Worm (Caenorhabditis elegans) whole organism, young adult: ENCODE data around the gene C56G2.15.

Source experiments
- B0019.2 ChIP-seq: fragments of 200-800 bp; sonication (Bioruptor generic); conservative IDR thresholded peaks from 2 replicates; pipeline ENCODE4 v1.3.6; 2022; ENCODE audit warnings: missing genetic modification reagents, missing genetic modification characterization, missing compliant biosample characterization
- D2030.7 ChIP-seq: fragments of 200-800 bp; sonication (Bioruptor generic); IDR thresholded peaks from 2 replicates; pipeline ENCODE4 v1.3.6; 2022; ENCODE audit warnings: missing genetic modification reagents, missing genetic modification characterization, missing compliant biosample characterization
- F23B12.7 ChIP-seq: sonication (generic microtip); optimal IDR thresholded peaks from 2 replicates; lab custom pipeline; 2017; ENCODE audit warnings: missing genetic modification characterization, mild to moderate bottlenecking, missing compliant biosample characterization, antibody characterized with exemption, moderate library complexity; ENCODE audit not compliant: insufficient read depth
- F39B2.1 ChIP-seq: fragments of 200-800 bp; sonication (Bioruptor generic); IDR thresholded peaks from 2 replicates; pipeline ENCODE4 v1.3.6; 2022; ENCODE audit warnings: missing genetic modification reagents, missing genetic modification characterization, missing compliant biosample characterization
- F49E8.2 ChIP-seq: sonication (generic microtip); optimal IDR thresholded peaks from 3 replicates; lab custom pipeline; 2017; ENCODE audit warnings: missing genetic modification characterization, mild to moderate bottlenecking, missing compliant biosample characterization, antibody characterized with exemption, moderate library complexity; ENCODE audit not compliant: insufficient read depth
- F57A8.1 ChIP-seq: fragments of 200-800 bp; sonication (Bioruptor generic); optimal IDR thresholded peaks from 2 replicates; lab custom pipeline; 2018; ENCODE audit warnings: mild to moderate bottlenecking, missing genetic modification characterization, moderate library complexity, missing compliant biosample characterization
- K11D2.4 ChIP-seq: fragments of 200-800 bp; sonication (Bioruptor generic); IDR thresholded peaks from 2 replicates; pipeline ENCODE4 v1.3.6; 2022; ENCODE audit warnings: missing genetic modification reagents, missing genetic modification characterization, missing compliant biosample characterization
- K12H6.12 ChIP-seq: fragments of 200-800 bp; sonication (Bioruptor generic); optimal IDR thresholded peaks from 2 replicates; lab custom pipeline; 2018; ENCODE audit warnings: mild to moderate bottlenecking, missing genetic modification characterization, missing compliant biosample characterization
- Y95B8A.8 ChIP-seq: fragments of 200-800 bp; sonication (Bioruptor generic); IDR thresholded peaks from 2 replicates; pipeline ENCODE4 v1.3.6; 2022; ENCODE audit warnings: missing genetic modification reagents, missing genetic modification characterization, missing compliant biosample characterization
- ama-1 ChIP-seq, 3 experiments: fragments of 150-350 bp in 1 of 3; sonication (generic microtip) in 2 of 3; optimal IDR thresholded peaks; 2 replicates each; lab custom pipeline; 2014 to 2018; ENCODE audit warnings: missing biosample characterization in 2 of 3, missing genetic modification characterization in 2 of 3, missing genetic modification reagents in 2 of 3
- aptf-3 ChIP-seq: fragments of 200-800 bp; sonication (Bioruptor generic); IDR thresholded peaks from 2 replicates; pipeline ENCODE4 v1.3.6; 2022; ENCODE audit warnings: missing genetic modification characterization, missing compliant biosample characterization
- atf-7 ChIP-seq: sonication (generic microtip); optimal IDR thresholded peaks from 2 replicates; lab custom pipeline; 2017; ENCODE audit warnings: mild to moderate bottlenecking, missing genetic modification characterization, missing compliant biosample characterization
- attf-6 ChIP-seq: fragments of 200-800 bp; sonication (Bioruptor generic); IDR thresholded peaks from 2 replicates; pipeline ENCODE4 v1.3.6; 2022; ENCODE audit warnings: missing genetic modification reagents, missing genetic modification characterization, missing compliant biosample characterization
- bed-2 ChIP-seq: fragments of 200-800 bp; sonication (Bioruptor generic); IDR thresholded peaks from 2 replicates; pipeline ENCODE4 v1.3.6; 2022; ENCODE audit warnings: missing genetic modification reagents, missing genetic modification characterization, missing compliant biosample characterization
- ccch-3 ChIP-seq: fragments of 200-800 bp; sonication (Bioruptor generic); optimal IDR thresholded peaks from 2 replicates; lab custom pipeline; 2018; ENCODE audit warnings: mild to moderate bottlenecking, missing genetic modification characterization, missing compliant biosample characterization
- ceh-100 ChIP-seq: fragments of 200-800 bp; sonication (Bioruptor generic); IDR thresholded peaks from 2 replicates; pipeline ENCODE4 v1.3.6; 2022; ENCODE audit warnings: missing genetic modification reagents, missing genetic modification characterization, missing compliant biosample characterization
- ceh-27 ChIP-seq: fragments of 200-800 bp; sonication (Bioruptor generic); optimal IDR thresholded peaks from 2 replicates; lab custom pipeline; 2018; ENCODE audit warnings: mild to moderate bottlenecking, missing genetic modification characterization, moderate library complexity, missing compliant biosample characterization
- ceh-58 ChIP-seq: fragments of 200-800 bp; sonication (Bioruptor generic); IDR thresholded peaks from 2 replicates; pipeline ENCODE4 v1.3.6; 2022; ENCODE audit warnings: missing genetic modification characterization, missing compliant biosample characterization
- ceh-79 ChIP-seq: sonication (generic microtip); optimal IDR thresholded peaks from 2 replicates; lab custom pipeline; 2017; ENCODE audit warnings: mild to moderate bottlenecking, missing genetic modification characterization, missing compliant biosample characterization
- dox-1 ChIP-seq: fragments of 200-800 bp; sonication (Bioruptor generic); IDR thresholded peaks from 2 replicates; pipeline ENCODE4 v1.3.6; 2022; ENCODE audit warnings: missing genetic modification reagents, missing genetic modification characterization, missing compliant biosample characterization
- egrh-3 ChIP-seq: fragments of 200-800 bp; sonication (Bioruptor generic); IDR thresholded peaks from 2 replicates; pipeline ENCODE4 v1.3.6; 2022; ENCODE audit warnings: missing genetic modification reagents, missing genetic modification characterization, missing compliant biosample characterization
- gei-17 ChIP-seq: fragments of 200-800 bp; sonication (Bioruptor generic); optimal IDR thresholded peaks from 2 replicates; lab custom pipeline; 2018; ENCODE audit warnings: mild to moderate bottlenecking, missing genetic modification characterization, missing compliant biosample characterization
- hrde-1 ChIP-seq: sonication (generic microtip); optimal IDR thresholded peaks from 2 replicates; lab custom pipeline; 2016; ENCODE audit warnings: missing genetic modification characterization, mild to moderate bottlenecking, missing compliant biosample characterization, moderate library complexity, missing genotype, missing genetic modification reagents, borderline replicate concordance
- lin-26 ChIP-seq: fragments of 200-800 bp; sonication (Bioruptor generic); IDR thresholded peaks from 2 replicates; pipeline ENCODE4 v1.3.6; 2022; ENCODE audit warnings: missing genetic modification reagents, missing genetic modification characterization, missing compliant biosample characterization
- lin-35 ChIP-seq, 3 experiments: fragments of 150-350 bp in 2 of 3; sonication (generic microtip) in 1 of 3; optimal IDR thresholded peaks; 2 replicates each; lab custom pipeline; 2014 to 2018; ENCODE audit warnings: missing biosample characterization in 3 of 3, missing genetic modification characterization in 3 of 3, missing genetic modification reagents in 3 of 3
- lin-40 ChIP-seq: sonication (generic microtip); optimal IDR thresholded peaks from 2 replicates; lab custom pipeline; 2016; ENCODE audit warnings: missing genetic modification characterization, mild to moderate bottlenecking, missing compliant biosample characterization, missing genotype, missing genetic modification reagents
- lin-54 ChIP-seq: fragments of 200-800 bp; sonication (Bioruptor generic); optimal IDR thresholded peaks from 2 replicates; lab custom pipeline; 2018; ENCODE audit warnings: mild to moderate bottlenecking, missing genetic modification characterization, missing compliant biosample characterization
- lsy-27 ChIP-seq: sonication (generic microtip); optimal IDR thresholded peaks from 2 replicates; lab custom pipeline; 2017; ENCODE audit warnings: missing genetic modification characterization, mild to moderate bottlenecking, missing compliant biosample characterization, antibody characterized with exemption, missing genotype, borderline replicate concordance; ENCODE audit not compliant: insufficient read depth
- madf-8 ChIP-seq: fragments of 200-800 bp; sonication (Bioruptor generic); conservative IDR thresholded peaks from 2 replicates; pipeline ENCODE4 v1.3.6; 2022; ENCODE audit warnings: missing genetic modification reagents, missing genetic modification characterization, missing compliant biosample characterization
- mcd-1 ChIP-seq: fragments of 200-800 bp; sonication (Bioruptor generic); IDR thresholded peaks from 2 replicates; pipeline ENCODE4 v1.3.6; 2022; ENCODE audit warnings: missing genetic modification reagents, missing genetic modification characterization, missing compliant biosample characterization
- mes-4 ChIP-seq: sonication (generic microtip); optimal IDR thresholded peaks from 2 replicates; lab custom pipeline; 2016; ENCODE audit warnings: missing genotype, missing genetic modification characterization, missing compliant biosample characterization
- mxl-1 ChIP-seq: sonication (generic microtip); optimal IDR thresholded peaks from 2 replicates; lab custom pipeline; 2016; ENCODE audit warnings: missing genetic modification characterization, missing compliant biosample characterization
- nfya-1 ChIP-seq: sonication (generic microtip); optimal IDR thresholded peaks from 2 replicates; lab custom pipeline; 2017; ENCODE audit warnings: antibody characterized with exemption, missing compliant biosample characterization, missing genetic modification characterization, borderline replicate concordance; ENCODE audit not compliant: insufficient read depth
- nfya-2 ChIP-seq: fragments of 200-800 bp; sonication (Bioruptor generic); IDR thresholded peaks from 2 replicates; pipeline ENCODE4 v1.3.6; 2022; ENCODE audit warnings: missing genetic modification reagents, missing genetic modification characterization, missing compliant biosample characterization
- nhr-80 ChIP-seq: sonication (generic microtip); optimal IDR thresholded peaks from 2 replicates; lab custom pipeline; 2016; ENCODE audit warnings: missing genetic modification characterization, missing compliant biosample characterization
- pbrm-1 ChIP-seq: fragments of 200-800 bp; sonication (Bioruptor generic); IDR thresholded peaks from 2 replicates; pipeline ENCODE4 v1.3.6; 2022; ENCODE audit warnings: missing genetic modification reagents, missing genetic modification characterization, missing compliant biosample characterization
- rcor-1 ChIP-seq: fragments of 200-800 bp; sonication (Bioruptor generic); IDR thresholded peaks from 2 replicates; pipeline ENCODE4 v1.3.6; 2022; ENCODE audit warnings: missing genetic modification reagents, missing genetic modification characterization, missing compliant biosample characterization
- snpc-1.1 ChIP-seq: sonication (generic microtip); optimal IDR thresholded peaks from 2 replicates; lab custom pipeline; 2017; ENCODE audit warnings: missing genetic modification characterization, mild to moderate bottlenecking, missing compliant biosample characterization, antibody characterized with exemption, moderate library complexity, missing genotype, missing genetic modification reagents; ENCODE audit not compliant: insufficient read depth
- snpc-4 ChIP-seq, 5 experiments: fragments of 150-350 bp in 1 of 5; sonication (generic microtip) in 4 of 5; optimal IDR thresholded peaks; 2 replicates each; lab custom pipeline; 2014 to 2018; ENCODE audit warnings: missing genetic modification characterization in 5 of 5, missing biosample characterization in 3 of 5, antibody characterized with exemption in 2 of 5, mild to moderate bottlenecking in 2 of 5, missing compliant biosample characterization in 2 of 5, missing genotype in 2 of 5, moderate library complexity in 2 of 5, missing genetic modification reagents in 1 of 5
- tbp1 ChIP-seq: fragments of 200-800 bp; sonication (Bioruptor generic); optimal IDR thresholded peaks from 2 replicates; lab custom pipeline; 2018; ENCODE audit warnings: mild to moderate bottlenecking, missing genetic modification characterization, missing compliant biosample characterization
- zim-3 ChIP-seq: sonication (generic microtip); optimal IDR thresholded peaks from 2 replicates; lab custom pipeline; 2017; ENCODE audit warnings: mild to moderate bottlenecking, missing genetic modification characterization, moderate library complexity, missing compliant biosample characterization
- ztf-18 ChIP-seq: sonication (generic microtip); optimal IDR thresholded peaks from 2 replicates; lab custom pipeline; 2016; ENCODE audit warnings: missing genotype, mild to moderate bottlenecking, missing genetic modification characterization, missing compliant biosample characterization
- ztf-22 ChIP-seq: fragments of 200-800 bp; sonication (Bioruptor generic); optimal IDR thresholded peaks from 2 replicates; lab custom pipeline; 2018; ENCODE audit warnings: mild to moderate bottlenecking, missing genetic modification characterization, moderate library complexity, missing compliant biosample characterization

Gene C56G2.15

DNA sequence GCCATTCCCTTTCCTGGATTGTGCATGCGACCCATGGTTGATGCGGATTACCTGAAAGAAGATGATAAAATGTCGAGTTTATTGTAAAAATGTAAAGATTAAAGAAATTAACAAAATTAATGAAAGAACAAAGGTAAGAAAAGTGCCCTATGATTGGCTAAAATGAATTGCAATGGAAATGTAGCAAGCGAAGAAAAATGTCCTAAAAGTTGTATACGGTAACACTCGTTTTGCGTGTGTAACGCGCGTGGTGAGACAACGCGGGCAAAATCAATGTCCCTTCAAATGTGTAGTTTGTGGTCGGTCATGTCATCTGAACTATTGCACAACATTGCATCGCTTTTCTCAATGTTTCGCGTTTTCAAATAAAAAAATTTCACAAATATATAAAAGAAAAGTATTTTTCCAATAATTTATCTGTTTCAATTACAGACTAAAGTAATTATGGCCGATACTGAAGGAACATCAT is 7.3 kb upstream of the C56G2.15 start, which contains the start of the genes rps-13 and nfx-1 (continued):
- TF ChIP-seq lsy-27 (no peak), snpc-4 (GFP tag; optimal IDR thresholded peaks at IDR 0.05; lab: Kevin White, UChicago) (peak; percentile 23), snpc-4 (tag; optimal IDR thresholded peaks at IDR 0.05; lab: Kevin White, UChicago) (peak; percentile 15 to 60 (median 42)), F39B2.1 (GFP tag; lab: Robert Waterston, UW) (no peak), egrh-3 (GFP tag; lab: Robert Waterston, UW) (no peak), ccch-3 (GFP tag; lab: Kevin White, UChicago) (no peak), B0019.2 (GFP tag; lab: Robert Waterston, UW) (no peak), snpc-1.1 (tag; lab: Kevin White, UChicago) (no peak), zim-3 (tag; lab: Kevin White, UChicago) (no peak), pbrm-1 (GFP tag; lab: Robert Waterston, UW) (peak; percentile 49; the same call in 1 of the 2 replicates), gei-17 (GFP tag; lab: Kevin White, UChicago) (no peak), lin-40 (tag; lab: Kevin White, UChicago) (peak; percentile 45), atf-7 (tag; lab: Kevin White, UChicago) (no peak), rcor-1 (GFP tag; lab: Robert Waterston, UW) (peak; percentile 71; the same call in 1 of the 2 replicates), ceh-79 (tag; lab: Kevin White, UChicago) (no peak), ceh-58 (GFP tag; lab: Robert Waterston, UW) (no peak), F57A8.1 (GFP tag; lab: Kevin White, UChicago) (no peak), Y95B8A.8 (GFP tag; lab: Robert Waterston, UW) (peak; percentile 14; the same call in 1 of the 2 replicates), K12H6.12 (tag; lab: Kevin White, UChicago) (peak; percentile 8), ama-1 (optimal IDR thresholded peaks at IDR 0.05; lab: Kevin White, UChicago) (no peak), ama-1 (GFP tag; optimal IDR thresholded peaks at IDR 0.05; lab: Kevin White, UChicago) (peak in 1 of 2 experiments; percentile 24), lin-35 (GFP tag; optimal IDR thresholded peaks at IDR 0.05; lab: Kevin White, UChicago) (peak in 1 of 3 experiments; percentile 50), ztf-22 (GFP tag; lab: Kevin White, UChicago) (no peak), nhr-80 (tag; lab: Kevin White, UChicago) (peak; percentile 40)

DNA sequence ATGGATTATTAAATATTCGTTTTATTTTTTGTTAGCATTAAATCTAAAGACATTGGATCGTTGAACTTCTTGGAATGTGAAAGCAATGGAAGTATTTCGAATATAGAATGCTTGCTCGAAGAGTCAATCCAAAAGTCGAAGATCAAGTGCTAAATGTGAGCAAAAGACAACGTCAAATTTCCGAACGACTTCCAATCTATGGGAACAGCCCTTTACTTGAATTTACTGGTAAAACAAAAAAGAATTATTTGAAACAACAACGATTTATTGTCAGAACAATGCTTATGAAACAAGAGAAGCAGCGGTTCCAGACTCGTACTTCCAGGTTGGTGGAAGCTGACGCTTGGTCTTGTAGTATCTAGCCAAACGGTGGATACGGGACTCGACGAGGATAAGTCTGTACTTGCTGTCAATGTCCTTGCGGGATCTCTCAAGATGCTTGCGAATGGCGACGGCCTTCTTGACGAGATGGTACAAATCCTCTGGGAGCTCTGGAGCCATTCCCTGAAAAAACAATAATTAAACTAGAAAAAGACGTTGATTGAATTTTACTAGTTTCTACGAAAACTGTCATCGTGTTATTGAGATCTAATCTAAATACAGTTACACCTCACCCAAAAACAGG is 6.3 kb upstream of the C56G2.15 start:
- peak; percentile 14 for TF ChIP-seq mes-4 (tag; lab: Kevin White, UChicago)
- peak; percentile 81 for TF ChIP-seq attf-6 (GFP tag; lab: Robert Waterston, UW)
- TF ChIP-seq lin-54 (GFP tag; lab: Kevin White, UChicago) = peak; percentile 73
- no peak for TF ChIP-seq gei-17 (GFP tag; lab: Kevin White, UChicago)
- peak; percentile 60 for TF ChIP-seq tbp1 (GFP tag; lab: Kevin White, UChicago)
- peak; percentile 29 for TF ChIP-seq zim-3 (tag; lab: Kevin White, UChicago)
- peak; percentile 82 for TF ChIP-seq F57A8.1 (GFP tag; lab: Kevin White, UChicago)
- no peak for TF ChIP-seq nfya-1 (tag; lab: Kevin White, UChicago)
- no peak for TF ChIP-seq ztf-22 (GFP tag; lab: Kevin White, UChicago)
- peak; percentile 36; the same call in 1 of the 2 replicates for TF ChIP-seq ceh-100 (GFP tag; lab: Robert Waterston, UW)
- peak; percentile 97 for TF ChIP-seq F49E8.2 (tag; lab: Kevin White, UChicago)
- peak; percentile 98 for TF ChIP-seq hrde-1 (tag; lab: Kevin White, UChicago)
- peak; percentile 38 for TF ChIP-seq mxl-1
- peak; percentile 45 for TF ChIP-seq mcd-1 (GFP tag; lab: Robert Waterston, UW)
- TF ChIP-seq ceh-27 (GFP tag; lab: Kevin White, UChicago) = no peak
- TF ChIP-seq ztf-18 (tag; lab: Kevin White, UChicago) = peak; percentile 35
- peak; percentile 82 for TF ChIP-seq dox-1 (GFP tag; lab: Robert Waterston, UW)
- no peak for TF ChIP-seq bed-2
- peak; percentile 80 for TF ChIP-seq lin-26 (GFP tag; lab: Robert Waterston, UW)
- peak; percentile 62 for TF ChIP-seq F23B12.7 (tag; lab: Kevin White, UChicago)
- TF ChIP-seq D2030.7 (GFP tag; lab: Robert Waterston, UW) = peak; percentile 58
- no peak for TF ChIP-seq aptf-3
- 0 out of 2 replicates have a peak, but pooled peaks have one; percentile 37 for TF ChIP-seq madf-8
- TF ChIP-seq K11D2.4 (GFP tag; lab: Robert Waterston, UW) = 0 out of 2 replicates have a peak, but pooled peaks have one; percentile 36
- no peak for TF ChIP-seq nfya-2 (GFP tag; lab: Robert Waterston, UW)
